Worm (Caenorhabditis elegans) whole organism, L1 larva: Measurements from ENCODE around the gene T26E4.9.
A peak's percentile ranks its signal among the peaks of the same experiment; 100 is the strongest.

Experiments used
- C04F5.9 ChIP-seq: sonication (generic microtip); optimal IDR thresholded peaks from 2 replicates; lab custom pipeline; 2016; ENCODE audit warnings: missing genetic modification characterization, missing compliant biosample characterization
- C16A3.4 ChIP-seq: fragments of 150-350 bp; optimal IDR thresholded peaks from 2 replicates; lab custom pipeline; 2014; ENCODE audit warnings: missing biosample characterization, missing genetic modification characterization
- F16B12.6 ChIP-seq: fragments of 150-350 bp; optimal IDR thresholded peaks from 2 replicates; lab custom pipeline; 2014; ENCODE audit warnings: missing biosample characterization, missing genetic modification characterization
- aha-1 ChIP-seq: fragments of 150-350 bp; optimal IDR thresholded peaks from 2 replicates; lab custom pipeline; 2014; ENCODE audit warnings: missing biosample characterization, missing genetic modification characterization
- aly-2 ChIP-seq: fragments of 150-350 bp; optimal IDR thresholded peaks from 2 replicates; lab custom pipeline; 2014; ENCODE audit warnings: missing biosample characterization, missing genetic modification characterization
- blmp-1 ChIP-seq: fragments of 150-350 bp; optimal IDR thresholded peaks from 2 replicates; lab custom pipeline; 2014; ENCODE audit warnings: missing biosample characterization, missing genetic modification characterization
- ceh-82 ChIP-seq, 3 experiments: fragments of 150-350 bp in 1 of 3; sonication (generic microtip) in 2 of 3; optimal IDR thresholded peaks; 2 replicates each; lab custom pipeline; 2014 to 2017; ENCODE audit warnings: missing biosample characterization in 3 of 3, missing genetic modification characterization in 3 of 3
- dsc-1 ChIP-seq: sonication (generic microtip); optimal IDR thresholded peaks from 2 replicates; lab custom pipeline; 2016; ENCODE audit warnings: mild to moderate bottlenecking, missing genetic modification characterization, missing compliant biosample characterization
- efl-1 ChIP-seq, 4 experiments: fragments of 150-350 bp; optimal IDR thresholded peaks in 3 of 4; peaks in 1 of 4; 1 replicate in 1 of 4; 2 replicates in 3 of 4; lab custom pipeline; 2014; ENCODE audit warnings: missing biosample characterization in 2 of 4, missing genetic modification characterization in 2 of 4, missing genetic modification reagents in 2 of 4
- efl-3 ChIP-seq: fragments of 200-800 bp; sonication (Bioruptor generic); optimal IDR thresholded peaks from 2 replicates; lab custom pipeline; 2018; ENCODE audit warnings: mild to moderate bottlenecking, missing genetic modification characterization, missing compliant biosample characterization
- egl-13 ChIP-seq: sonication (generic microtip); optimal IDR thresholded peaks from 2 replicates; lab custom pipeline; 2016; ENCODE audit warnings: missing genotype, missing genetic modification reagents, missing genetic modification characterization, missing compliant biosample characterization
- egl-27 ChIP-seq, 2 experiments: fragments of 150-350 bp in 1 of 2; sonication (generic microtip); optimal IDR thresholded peaks; 3 replicates each; lab custom pipeline; 2017 to 2018; ENCODE audit warnings: missing biosample characterization in 2 of 2, missing genetic modification characterization in 2 of 2, missing genetic modification reagents in 2 of 2
- fkh-4 ChIP-seq: sonication (generic microtip); optimal IDR thresholded peaks from 2 replicates; lab custom pipeline; 2016; ENCODE audit warnings: missing compliant biosample characterization, missing genetic modification characterization, borderline replicate concordance
- fkh-8 ChIP-seq: sonication (generic microtip); optimal IDR thresholded peaks from 2 replicates; lab custom pipeline; 2016; ENCODE audit warnings: mild to moderate bottlenecking, missing genetic modification characterization, missing compliant biosample characterization
- fos-1 ChIP-seq: fragments of 150-350 bp; optimal IDR thresholded peaks from 2 replicates; lab custom pipeline; 2014; ENCODE audit warnings: missing biosample characterization, missing genetic modification characterization
- isw-1 ChIP-seq: fragments of 200-800 bp; sonication (Bioruptor generic); IDR thresholded peaks from 2 replicates; pipeline ENCODE4 v1.3.6; 2022; ENCODE audit warnings: missing genetic modification characterization, missing compliant biosample characterization
- lin-13 ChIP-seq: fragments of 150-350 bp; optimal IDR thresholded peaks from 2 replicates; lab custom pipeline; 2014; ENCODE audit warnings: missing biosample characterization, missing genetic modification reagents, missing genetic modification characterization
- lin-14 ChIP-seq: fragments of 200-800 bp; sonication (Bioruptor generic); optimal IDR thresholded peaks from 2 replicates; lab custom pipeline; 2018; ENCODE audit warnings: mild to moderate bottlenecking, missing genetic modification characterization, moderate library complexity, missing compliant biosample characterization
- mef-2 ChIP-seq: fragments of 150-350 bp; optimal IDR thresholded peaks from 2 replicates; lab custom pipeline; 2014; ENCODE audit warnings: missing biosample characterization, missing genetic modification characterization
- mep-1 ChIP-seq: fragments of 150-350 bp; optimal IDR thresholded peaks from 2 replicates; lab custom pipeline; 2014; ENCODE audit warnings: missing biosample characterization, missing genetic modification characterization
- nhr-12 ChIP-seq: sonication (generic microtip); optimal IDR thresholded peaks from 2 replicates; lab custom pipeline; 2017; ENCODE audit warnings: missing biosample characterization, missing genetic modification characterization
- nhr-19 ChIP-seq: fragments of 200-800 bp; sonication (Bioruptor generic); conservative IDR thresholded peaks from 2 replicates; pipeline ENCODE4 v1.3.6; 2022; ENCODE audit warnings: missing genetic modification characterization, missing compliant biosample characterization
- nhr-237 ChIP-seq: fragments of 150-350 bp; optimal IDR thresholded peaks from 2 replicates; lab custom pipeline; 2014; ENCODE audit warnings: missing biosample characterization, missing genetic modification characterization
- nhr-28 ChIP-seq: fragments of 150-350 bp; optimal IDR thresholded peaks from 2 replicates; lab custom pipeline; 2014; ENCODE audit warnings: missing biosample characterization, missing genetic modification characterization
- nhr-76 ChIP-seq: sonication (generic microtip); optimal IDR thresholded peaks from 2 replicates; lab custom pipeline; 2017; ENCODE audit warnings: missing biosample characterization, missing genetic modification characterization
- nhr-84 ChIP-seq: sonication (generic microtip); optimal IDR thresholded peaks from 2 replicates; lab custom pipeline; 2017; ENCODE audit warnings: missing biosample characterization, missing genetic modification characterization
- nhr-90 ChIP-seq: sonication (generic microtip); optimal IDR thresholded peaks from 2 replicates; lab custom pipeline; 2016; ENCODE audit warnings: mild to moderate bottlenecking, missing genetic modification characterization, missing compliant biosample characterization; ENCODE audit not compliant: poor library complexity
- snu-23 ChIP-seq: sonication (generic microtip); optimal IDR thresholded peaks from 2 replicates; lab custom pipeline; 2016; ENCODE audit warnings: missing genetic modification characterization, missing compliant biosample characterization
- sptf-1 ChIP-seq: fragments of 150-350 bp; optimal IDR thresholded peaks from 2 replicates; lab custom pipeline; 2014; ENCODE audit warnings: missing biosample characterization, missing genetic modification characterization
- sup-37 ChIP-seq: fragments of 200-800 bp; sonication (Bioruptor generic); optimal IDR thresholded peaks from 2 replicates; lab custom pipeline; 2018; ENCODE audit warnings: mild to moderate bottlenecking, missing genetic modification characterization, missing compliant biosample characterization
- tlp-1 ChIP-seq: fragments of 150-350 bp; optimal IDR thresholded peaks from 2 replicates; lab custom pipeline; 2014; ENCODE audit warnings: missing biosample characterization, missing genetic modification characterization
- unc-98 ChIP-seq: fragments of 200-800 bp; sonication (Bioruptor generic); IDR thresholded peaks from 2 replicates; pipeline ENCODE4 v1.3.6; 2022; ENCODE audit warnings: missing genetic modification characterization, missing compliant biosample characterization
- xbp-1 ChIP-seq: sonication (generic microtip); optimal IDR thresholded peaks from 2 replicates; lab custom pipeline; 2016; ENCODE audit warnings: missing genetic modification characterization, missing compliant biosample characterization
- zag-1 ChIP-seq: fragments of 150-350 bp; optimal IDR thresholded peaks from 2 replicates; lab custom pipeline; 2014; ENCODE audit warnings: missing biosample characterization, missing genetic modification characterization
- ztf-11 ChIP-seq, 2 experiments: sonication (generic microtip); optimal IDR thresholded peaks; 2 replicates each; lab custom pipeline; 2016 to 2017; ENCODE audit warnings: missing genetic modification characterization in 2 of 2, missing biosample characterization in 1 of 2, missing compliant biosample characterization in 1 of 2

The T26E4.9 gene

DNA sequence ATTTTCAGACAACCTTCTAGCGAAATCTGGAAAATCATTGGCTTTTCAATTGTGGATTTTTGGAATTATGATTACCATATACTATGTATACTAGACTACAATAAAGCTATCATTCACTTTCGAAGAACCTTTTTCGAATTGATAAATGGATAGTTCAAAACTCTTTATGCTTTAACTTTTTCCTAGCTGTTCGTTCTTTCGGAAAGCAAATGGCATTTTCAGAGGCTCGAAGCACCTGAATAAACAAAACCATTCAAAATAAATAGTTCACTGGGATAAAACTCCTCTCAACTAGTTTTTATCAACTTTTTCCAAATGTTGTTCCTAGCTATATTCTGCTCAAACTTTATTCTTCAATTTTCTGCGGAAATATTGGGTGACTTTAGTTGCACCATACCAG lies 21.4 kb downstream of the T26E4.9 start, which contains the start of gene T26E4.2:
TSS of gene T26E4.2 (plus strand) at position 301 of the 400 bp plus-strand sequence.
- TF ChIP-seq aha-1 (tag; lab: Kevin White, UChicago), result no peak
- TF ChIP-seq lin-14 (GFP tag; lab: Kevin White, UChicago), result no peak
- TF ChIP-seq nhr-28, result no peak
- no peak for TF ChIP-seq zag-1 (tag; lab: Kevin White, UChicago)
- TF ChIP-seq C16A3.4 (tag; lab: Kevin White, UChicago), result no peak
- TF ChIP-seq efl-3, result no peak
- TF ChIP-seq nhr-12 (tag; lab: Kevin White, UChicago), result no peak
- TF ChIP-seq nhr-84 (tag; lab: Kevin White, UChicago), result no peak
- TF ChIP-seq egl-27 (tag; optimal IDR thresholded peaks at IDR 0.05; lab: Kevin White, UChicago), result no peak
- TF ChIP-seq dsc-1 (tag; lab: Kevin White, UChicago), result no peak
- TF ChIP-seq C04F5.9 (tag; lab: Kevin White, UChicago), result no peak
- no peak for TF ChIP-seq nhr-19
- no peak for TF ChIP-seq lin-13
- TF ChIP-seq snu-23 (GFP tag; lab: Kevin White, UChicago), result no peak

ce11 chrV:15779128-15779729 lies 23.3 kb downstream of the T26E4.9 start, which contains the start of the genes nhr-285 and irld-52:
TSS of gene nhr-285 (minus strand) at chrV:15779228.
TSS of gene irld-52 (plus strand) at chrV:15779679.
- TF ChIP-seq nhr-237 (no peak), nhr-76 (tag; lab: Kevin White, UChicago) (no peak), efl-3 (no peak), fos-1 (no peak), dsc-1 (tag; lab: Kevin White, UChicago) (no peak), mep-1 (tag; lab: Kevin White, UChicago) (no peak), lin-14 (GFP tag; lab: Kevin White, UChicago) (no peak), F16B12.6 (no peak), ceh-82 (tag; optimal IDR thresholded peaks at IDR 0.05; lab: Kevin White, UChicago) (no peak)

ce11 chrV:15776651-15777050 lies 25.9 kb downstream of the T26E4.9 start, which contains the start of gene nhr-283:
TSS of gene nhr-283 (minus strand) at chrV:15776751.
- TF ChIP-seq xbp-1, result no peak
- TF ChIP-seq mep-1 (tag; lab: Kevin White, UChicago), result no peak
- TF ChIP-seq ztf-11 (tag; optimal IDR thresholded peaks at IDR 0.05; lab: Kevin White, UChicago), result no peak
- no peak for TF ChIP-seq sup-37 (GFP tag; lab: Kevin White, UChicago)
- TF ChIP-seq fkh-4 (tag; lab: Kevin White, UChicago), result no peak
- peak; percentile 24 for TF ChIP-seq fkh-8 (tag; lab: Kevin White, UChicago)

DNA sequence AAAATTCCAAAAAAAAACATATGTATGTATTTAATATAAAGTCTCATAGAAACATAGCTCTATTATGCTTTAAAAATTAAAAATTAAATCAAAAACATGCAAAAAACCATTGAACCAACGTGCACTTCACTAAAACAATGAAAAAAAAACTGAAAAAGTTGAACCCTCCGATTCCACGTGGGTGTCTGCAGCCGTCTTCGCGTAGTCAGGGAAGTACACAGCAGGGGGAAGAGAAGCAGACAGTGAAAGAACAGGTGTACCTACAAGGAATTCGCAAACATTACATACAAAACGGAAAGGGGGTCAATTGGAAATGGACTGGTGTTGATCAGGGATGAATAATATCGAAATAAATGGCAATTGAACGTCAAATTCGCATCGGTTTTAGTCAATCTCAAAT lies 28.6 kb downstream of the T26E4.9 start:
- TF ChIP-seq lin-14 (GFP tag; lab: Kevin White, UChicago), result peak; percentile 10
- TF ChIP-seq unc-98, result no peak
- no peak for TF ChIP-seq tlp-1
- no peak for TF ChIP-seq egl-13 (tag; lab: Kevin White, UChicago)
- no peak for TF ChIP-seq fos-1
- no peak for TF ChIP-seq nhr-90 (tag; lab: Kevin White, UChicago)
- TF ChIP-seq snu-23 (GFP tag; lab: Kevin White, UChicago), result no peak
- peak; percentile 14 for TF ChIP-seq fkh-8 (tag; lab: Kevin White, UChicago)
- TF ChIP-seq sptf-1, result no peak
- TF ChIP-seq aly-2 (tag; lab: Kevin White, UChicago), result no peak
- TF ChIP-seq ceh-82 (tag; optimal IDR thresholded peaks at IDR 0.05; lab: Kevin White, UChicago), result no peak
- TF ChIP-seq isw-1 (GFP tag; lab: Robert Waterston, UW), result no peak
- no peak for TF ChIP-seq efl-1 (optimal IDR thresholded peaks at IDR 0.05; lab: Kevin White, UChicago)
- peak in 1 of 2 experiments; percentile 78 for TF ChIP-seq efl-1 (GFP tag; optimal IDR thresholded peaks at IDR 0.05 in 1 of 2; lab: Kevin White, UChicago)
- TF ChIP-seq mef-2 (tag; lab: Kevin White, UChicago), result no peak
- TF ChIP-seq blmp-1 (tag; lab: Kevin White, UChicago), result peak; percentile 18
